Fruit fly (Drosophila melanogaster) whole organism, prepupa: Measurements from ENCODE around the gene CG18473.

Experiments used
- Blimp-1 ChIP-seq: fragments of 200-800 bp; sonication (Bioruptor generic); optimal IDR thresholded peaks from 3 replicates; lab custom pipeline; 2017; ENCODE audit warnings: missing biosample characterization, missing genetic modification characterization, mild to moderate bottlenecking, moderate library complexity, missing genetic modification reagents
- CG10631 ChIP-seq: fragments of 200-800 bp; sonication (Bioruptor generic); optimal IDR thresholded peaks from 2 replicates; lab custom pipeline; 2016; ENCODE audit warnings: missing biosample characterization, missing genetic modification characterization
- CG10669 ChIP-seq: fragments of 200-800 bp; sonication (Bioruptor generic); optimal IDR thresholded peaks from 3 replicates; lab custom pipeline; 2018; ENCODE audit warnings: missing biosample characterization, mild to moderate bottlenecking, missing genetic modification characterization, moderate library complexity
- CG11294 ChIP-seq: fragments of 200-800 bp; sonication (Bioruptor generic); IDR thresholded peaks from 2 replicates; pipeline ENCODE4 v1.3.6; 2022; ENCODE audit warnings: missing biosample characterization, missing genetic modification characterization
- CG11762 ChIP-seq: fragments of 200-800 bp; sonication (Bioruptor generic); optimal IDR thresholded peaks from 3 replicates; lab custom pipeline; 2016; ENCODE audit warnings: missing biosample characterization, missing genetic modification characterization; ENCODE audit not compliant: insufficient read depth
- CG11902 ChIP-seq: fragments of 200-800 bp; sonication (Bioruptor generic); optimal IDR thresholded peaks from 3 replicates; lab custom pipeline; 2016; ENCODE audit warnings: missing biosample characterization, missing genetic modification characterization
- CG15336 ChIP-seq: fragments of 200-800 bp; sonication (Bioruptor generic); IDR thresholded peaks from 2 replicates; pipeline ENCODE4 v1.3.6; 2022; ENCODE audit warnings: missing biosample characterization, missing genetic modification characterization
- CG1621 ChIP-seq: fragments of 200-800 bp; sonication (Bioruptor generic); optimal IDR thresholded peaks from 3 replicates; lab custom pipeline; 2018; ENCODE audit warnings: missing biosample characterization, mild to moderate bottlenecking, missing genetic modification characterization
- CG32006 ChIP-seq: fragments of 200-800 bp; sonication (Bioruptor generic); optimal IDR thresholded peaks from 3 replicates; lab custom pipeline; 2017; ENCODE audit warnings: missing biosample characterization, mild to moderate bottlenecking, missing genetic modification characterization
- CG34406 ChIP-seq: fragments of 200-800 bp; sonication (Bioruptor generic); optimal IDR thresholded peaks from 3 replicates; lab custom pipeline; 2016; ENCODE audit warnings: missing biosample characterization, missing genetic modification characterization
- CG4318 ChIP-seq: fragments of 200-800 bp; sonication (Bioruptor generic); optimal IDR thresholded peaks from 3 replicates; lab custom pipeline; 2017; ENCODE audit warnings: missing biosample characterization, mild to moderate bottlenecking, missing genetic modification characterization
- CG6163 ChIP-seq: fragments of 200-800 bp; sonication (Bioruptor generic); IDR thresholded peaks from 3 replicates; pipeline ENCODE4 v1.3.6; 2022; ENCODE audit warnings: missing biosample characterization, missing genetic modification characterization
- CG6276 ChIP-seq: fragments of 200-800 bp; sonication (Bioruptor generic); optimal IDR thresholded peaks from 2 replicates; lab custom pipeline; 2017; ENCODE audit warnings: missing biosample characterization, mild to moderate bottlenecking, missing genetic modification characterization
- CG6792 ChIP-seq: fragments of 200-800 bp; sonication (Bioruptor generic); optimal IDR thresholded peaks from 3 replicates; lab custom pipeline; 2016; ENCODE audit warnings: missing biosample characterization, missing genetic modification characterization
- CG6808 ChIP-seq: fragments of 200-800 bp; sonication (Bioruptor generic); optimal IDR thresholded peaks from 3 replicates; lab custom pipeline; 2017; ENCODE audit warnings: missing biosample characterization, missing genetic modification characterization, mild to moderate bottlenecking, moderate library complexity, missing genetic modification reagents
- CG6854 ChIP-seq: fragments of 200-800 bp; sonication (Bioruptor generic); optimal IDR thresholded peaks from 2 replicates; lab custom pipeline; 2017; ENCODE audit warnings: missing biosample characterization, mild to moderate bottlenecking, missing genetic modification characterization
- CG8119 ChIP-seq: fragments of 200-800 bp; sonication (Bioruptor generic); IDR thresholded peaks from 3 replicates; pipeline ENCODE4 v1.3.6; 2022; ENCODE audit warnings: missing biosample characterization, missing genetic modification characterization
- CG8319 ChIP-seq: fragments of 200-800 bp; sonication (Bioruptor generic); optimal IDR thresholded peaks from 3 replicates; lab custom pipeline; 2016; ENCODE audit warnings: missing biosample characterization, missing genetic modification characterization
- CG8632 ChIP-seq: fragments of 200-800 bp; sonication (Bioruptor generic); optimal IDR thresholded peaks from 3 replicates; lab custom pipeline; 2016; ENCODE audit warnings: missing biosample characterization, missing genetic modification characterization
- CG9139 ChIP-seq: fragments of 200-800 bp; sonication (Bioruptor generic); optimal IDR thresholded peaks from 3 replicates; lab custom pipeline; 2017; ENCODE audit warnings: missing biosample characterization, mild to moderate bottlenecking, missing genetic modification characterization
- Eip75B ChIP-seq: fragments of 200-800 bp; sonication (Bioruptor generic); optimal IDR thresholded peaks from 3 replicates; lab custom pipeline; 2016; ENCODE audit warnings: missing biosample characterization, missing genetic modification characterization
- Eip78C ChIP-seq: fragments of 200-800 bp; sonication (Bioruptor generic); peaks from one replicate; lab custom pipeline; 2016; ENCODE audit warnings: missing biosample characterization, missing genetic modification characterization
- Eip93F ChIP-seq: fragments of 200-800 bp; sonication (Bioruptor generic); optimal IDR thresholded peaks from 2 replicates; lab custom pipeline; 2016; ENCODE audit warnings: missing biosample characterization, mild to moderate bottlenecking, missing genetic modification characterization
- Ets21C ChIP-seq: fragments of 200-800 bp; sonication (Bioruptor generic); optimal IDR thresholded peaks from 3 replicates; lab custom pipeline; 2016; ENCODE audit warnings: missing biosample characterization, missing genetic modification characterization
- Ets96B ChIP-seq: fragments of 200-800 bp; optimal IDR thresholded peaks from 2 replicates; lab custom pipeline; 2019; ENCODE audit warnings: missing biosample characterization, mild to moderate bottlenecking, missing genetic modification characterization, moderate library complexity
- Gug ChIP-seq: fragments of 200-800 bp; sonication (Bioruptor generic); IDR thresholded peaks from 2 replicates; pipeline ENCODE4 v1.3.6; 2022; ENCODE audit warnings: missing biosample characterization, missing genetic modification characterization
- Hr38 ChIP-seq: sonication (Bioruptor generic); optimal IDR thresholded peaks from 2 replicates; lab custom pipeline; 2016; ENCODE audit warnings: missing biosample characterization, missing genetic modification characterization
- Met ChIP-seq: fragments of 200-800 bp; sonication (Bioruptor generic); optimal IDR thresholded peaks from 3 replicates; lab custom pipeline; 2016; ENCODE audit warnings: missing biosample characterization, missing genetic modification characterization
- Smox ChIP-seq: fragments of 200-800 bp; sonication (Bioruptor generic); optimal IDR thresholded peaks from 3 replicates; lab custom pipeline; 2016; ENCODE audit warnings: missing biosample characterization, missing genetic modification characterization
- Sox102F ChIP-seq: fragments of 200-800 bp; sonication (Bioruptor generic); optimal IDR thresholded peaks from 2 replicates; lab custom pipeline; 2016; ENCODE audit warnings: missing biosample characterization, mild to moderate bottlenecking, missing genetic modification characterization
- Sox14 ChIP-seq: fragments of 200-800 bp; sonication (Bioruptor generic); optimal IDR thresholded peaks from 3 replicates; lab custom pipeline; 2016; ENCODE audit warnings: missing biosample characterization, missing genetic modification characterization
- Sox15 ChIP-seq: fragments of 200-800 bp; sonication (Bioruptor generic); optimal IDR thresholded peaks from 3 replicates; lab custom pipeline; 2016; ENCODE audit warnings: missing biosample characterization, missing genetic modification characterization
- achi ChIP-seq: fragments of 200-800 bp; sonication (Bioruptor generic); optimal IDR thresholded peaks from 3 replicates; lab custom pipeline; 2016; ENCODE audit warnings: missing biosample characterization, missing genetic modification characterization
- acj6 ChIP-seq: fragments of 200-800 bp; sonication (Bioruptor generic); optimal IDR thresholded peaks from 3 replicates; lab custom pipeline; 2016; ENCODE audit warnings: missing biosample characterization, missing genetic modification characterization
- cyc ChIP-seq: fragments of 200-800 bp; sonication (Bioruptor generic); optimal IDR thresholded peaks from 3 replicates; lab custom pipeline; 2016; ENCODE audit warnings: missing biosample characterization, missing genetic modification characterization
- dac ChIP-seq: fragments of 200-800 bp; sonication (Bioruptor generic); optimal IDR thresholded peaks from 2 replicates; lab custom pipeline; 2017; ENCODE audit warnings: missing biosample characterization, mild to moderate bottlenecking, missing genetic modification characterization
- dsx ChIP-seq: fragments of 200-800 bp; optimal IDR thresholded peaks from 3 replicates; lab custom pipeline; 2019; ENCODE audit warnings: missing biosample characterization, mild to moderate bottlenecking, missing genetic modification characterization, moderate library complexity; ENCODE audit not compliant: poor library complexity, severe bottlenecking
- eg ChIP-seq: fragments of 200-800 bp; sonication (Bioruptor generic); IDR thresholded peaks from 3 replicates; pipeline ENCODE4 v1.3.6; 2022; ENCODE audit warnings: missing biosample characterization, missing genetic modification characterization
- esn ChIP-seq: fragments of 200-800 bp; sonication (Bioruptor generic); optimal IDR thresholded peaks from 2 replicates; lab custom pipeline; 2016; ENCODE audit warnings: missing biosample characterization, mild to moderate bottlenecking, missing genetic modification characterization, moderate library complexity
- fd59A ChIP-seq: fragments of 200-800 bp; sonication (Bioruptor generic); optimal IDR thresholded peaks from 2 replicates; lab custom pipeline; 2017; ENCODE audit warnings: missing biosample characterization, mild to moderate bottlenecking, missing genetic modification characterization, missing genetic modification reagents
- fd85E ChIP-seq: fragments of 200-800 bp; sonication (Bioruptor generic); optimal IDR thresholded peaks from 3 replicates; lab custom pipeline; 2016; ENCODE audit warnings: missing biosample characterization, missing genetic modification characterization
- fkh ChIP-seq: fragments of 200-800 bp; sonication (Bioruptor generic); optimal IDR thresholded peaks from 3 replicates; lab custom pipeline; 2017; ENCODE audit warnings: missing biosample characterization, mild to moderate bottlenecking, missing genetic modification characterization, moderate library complexity
- lz ChIP-seq: fragments of 200-800 bp; sonication (Bioruptor generic); optimal IDR thresholded peaks from 3 replicates; lab custom pipeline; 2016; ENCODE audit warnings: missing biosample characterization, missing genetic modification characterization
- net ChIP-seq: fragments of 200-800 bp; sonication (Bioruptor generic); optimal IDR thresholded peaks from 3 replicates; lab custom pipeline; 2016; ENCODE audit warnings: missing biosample characterization, missing genetic modification characterization
- pdm3 ChIP-seq: fragments of 200-800 bp; sonication (Bioruptor generic); optimal IDR thresholded peaks from 3 replicates; lab custom pipeline; 2016; ENCODE audit warnings: missing biosample characterization, missing genetic modification characterization
- salr ChIP-seq, 2 experiments: fragments of 200-800 bp; sonication (Bioruptor generic); optimal IDR thresholded peaks; 3 replicates each; lab custom pipeline; 2016 to 2018; ENCODE audit warnings: missing biosample characterization in 2 of 2, missing genetic modification characterization in 2 of 2, mild to moderate bottlenecking in 1 of 2
- svp ChIP-seq: fragments of 200-800 bp; sonication (Bioruptor generic); peaks from one replicate; lab custom pipeline; 2016; ENCODE audit warnings: missing biosample characterization, missing genetic modification characterization

Gene CG18473

dm6 chr3R:9331861-9332260 is 31.2 kb upstream of the CG18473 start, which contains the start of gene CG16749:
TSS of gene CG16749 (minus strand) at chr3R:9331885.
- no peak for TF ChIP-seq CG6854 (GFP tag; lab: Kevin White, UChicago)
- TF ChIP-seq Smox (GFP tag; lab: Kevin White, UChicago): no peak
- no peak for TF ChIP-seq fd85E (GFP tag; lab: Kevin White, UChicago)
- no peak for TF ChIP-seq CG10669 (GFP tag; lab: Kevin White, UChicago)
- no peak for TF ChIP-seq lz (GFP tag; lab: Kevin White, UChicago)
- no peak for TF ChIP-seq CG8319
- no peak for TF ChIP-seq CG1621 (tag; lab: Kevin White, UChicago)
- TF ChIP-seq Hr38 (GFP tag; lab: Kevin White, UChicago): no peak
- no peak for TF ChIP-seq Ets96B (tag; lab: Kevin White, UChicago)
- no peak for TF ChIP-seq Met (GFP tag; lab: Kevin White, UChicago)
- TF ChIP-seq CG6163 (GFP tag; lab: Robert Waterston, UW): no peak
- TF ChIP-seq dsx (GFP tag; lab: Kevin White, UChicago): no peak
- no peak for TF ChIP-seq Ets21C
- no peak for TF ChIP-seq svp

DNA sequence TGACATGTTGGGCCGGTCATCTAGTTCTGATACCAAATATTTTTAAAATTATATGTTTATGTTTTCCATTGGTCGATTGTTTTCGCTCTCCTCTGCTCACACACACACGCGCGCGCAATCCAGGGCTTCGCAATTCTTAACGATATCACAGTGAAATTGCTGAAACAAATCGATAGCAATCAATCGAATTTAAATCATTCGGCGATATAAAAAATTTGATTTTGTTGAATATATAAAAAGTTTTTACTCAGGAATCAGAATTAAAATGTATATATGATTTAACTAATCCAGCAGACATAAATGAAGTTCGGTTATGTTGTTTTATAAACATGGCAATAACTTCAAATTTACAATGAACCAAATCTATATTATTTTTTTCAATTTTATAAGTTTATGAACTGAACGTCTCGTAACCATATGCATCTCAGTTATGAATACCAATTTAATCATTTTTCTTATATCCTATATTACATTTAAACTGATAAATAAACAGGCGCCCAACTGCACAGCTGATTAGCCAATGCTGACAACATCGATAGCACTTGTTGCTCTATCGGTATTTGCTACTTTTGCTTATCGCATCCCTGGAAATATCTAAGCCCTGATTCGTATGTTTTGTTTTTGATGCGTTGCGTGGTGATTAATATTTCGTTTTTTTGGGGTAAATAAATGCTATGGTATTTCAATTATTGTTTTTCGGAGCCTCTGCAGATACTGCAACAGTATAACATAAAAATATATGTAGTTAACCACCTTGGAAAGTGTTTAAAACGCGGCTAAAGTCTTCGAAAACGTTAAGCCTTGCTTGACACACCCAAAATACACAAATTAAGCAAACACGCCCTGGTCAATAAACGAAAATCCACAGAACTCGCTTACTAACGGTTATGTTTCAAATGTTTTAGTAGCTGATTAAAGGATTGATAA is 28.2 kb upstream of the CG18473 start, which contains the start of the genes Aduk and pasi2:
TSS of gene Aduk (minus strand) at position 123 of the 927 bp plus-strand sequence.
TSS of gene pasi2 (plus strand) at position 579 of the 927 bp plus-strand sequence.
- TF ChIP-seq CG6163 (GFP tag; lab: Robert Waterston, UW) (no peak), achi (GFP tag; lab: Kevin White, UChicago) (no peak), CG1621 (tag; lab: Kevin White, UChicago) (no peak), eg (GFP tag; lab: Robert Waterston, UW) (no peak), Ets21C (no peak), Eip78C (GFP tag; lab: Kevin White, UChicago) (peak; percentile 63), Sox14 (GFP tag; lab: Kevin White, UChicago) (peak; percentile 19), Eip93F (GFP tag; lab: Kevin White, UChicago) (peak; percentile 36), CG6808 (GFP tag; lab: Kevin White, UChicago) (no peak), svp (no peak), Smox (GFP tag; lab: Kevin White, UChicago) (no peak), CG11294 (no peak), CG11902 (GFP tag; lab: Kevin White, UChicago) (no peak), Eip75B (no peak), CG10669 (GFP tag; lab: Kevin White, UChicago) (no peak), Ets96B (tag; lab: Kevin White, UChicago) (no peak), salr (GFP tag; optimal IDR thresholded peaks at IDR 0.05; lab: Kevin White, UChicago) (no peak), net (GFP tag; lab: Kevin White, UChicago) (no peak), cyc (no peak), Gug (GFP tag; lab: Robert Waterston, UW) (no peak), CG32006 (GFP tag; lab: Kevin White, UChicago) (no peak), CG10631 (no peak), CG34406 (GFP tag; lab: Kevin White, UChicago) (no peak), acj6 (no peak), CG11762 (GFP tag; lab: Kevin White, UChicago) (no peak), CG4318 (GFP tag; lab: Kevin White, UChicago) (no peak), CG8119 (GFP tag; lab: Robert Waterston, UW) (no peak), fd59A (GFP tag; lab: Kevin White, UChicago) (no peak), pdm3 (no peak), CG9139 (no peak), Blimp-1 (GFP tag; lab: Kevin White, UChicago) (no peak), esn (peak; percentile 21), CG6854 (GFP tag; lab: Kevin White, UChicago) (no peak), Sox15 (GFP tag; lab: Kevin White, UChicago) (no peak), CG15336 (GFP tag; lab: Robert Waterston, UW) (no peak), CG6276 (GFP tag; lab: Kevin White, UChicago) (no peak), dsx (GFP tag; lab: Kevin White, UChicago) (no peak), CG6792 (GFP tag; lab: Kevin White, UChicago) (no peak), fkh (GFP tag; lab: Kevin White, UChicago) (peak; percentile 82), Sox102F (GFP tag; lab: Kevin White, UChicago) (no peak), Met (GFP tag; lab: Kevin White, UChicago) (peak; percentile 20), CG8632 (no peak), dac (GFP tag; lab: Kevin White, UChicago) (no peak)
